Worm (Caenorhabditis elegans) whole organism, young adult: ENCODE results near the gene Y32G9A.5.

Experiments used
- dox-1 ChIP-seq: fragments of 200-800 bp; sonication (Bioruptor generic); IDR thresholded peaks from 2 replicates; pipeline ENCODE4 v1.3.6; 2022; ENCODE audit warnings: missing genetic modification reagents, missing genetic modification characterization, missing compliant biosample characterization
- rec-8 ChIP-seq, 2 experiments: sonication (generic microtip); optimal IDR thresholded peaks; 2 replicates each; lab custom pipeline; 2016; ENCODE audit warnings: mild to moderate bottlenecking in 2 of 2, missing genetic modification characterization in 2 of 2, missing genetic modification reagents in 2 of 2, missing genotype in 2 of 2, missing biosample characterization in 1 of 2, missing compliant biosample characterization in 1 of 2, moderate library complexity in 1 of 2
- snpc-1.3 ChIP-seq: sonication (generic microtip); optimal IDR thresholded peaks from 2 replicates; lab custom pipeline; 2017; ENCODE audit warnings: missing genetic modification characterization, mild to moderate bottlenecking, missing compliant biosample characterization, antibody characterized with exemption, moderate library complexity, missing genotype, missing genetic modification reagents; ENCODE audit not compliant: insufficient read depth
- unc-130 ChIP-seq: sonication (generic microtip); optimal IDR thresholded peaks from 2 replicates; lab custom pipeline; 2016; ENCODE audit warnings: missing genetic modification reagents, missing genetic modification characterization, missing compliant biosample characterization

DNA sequence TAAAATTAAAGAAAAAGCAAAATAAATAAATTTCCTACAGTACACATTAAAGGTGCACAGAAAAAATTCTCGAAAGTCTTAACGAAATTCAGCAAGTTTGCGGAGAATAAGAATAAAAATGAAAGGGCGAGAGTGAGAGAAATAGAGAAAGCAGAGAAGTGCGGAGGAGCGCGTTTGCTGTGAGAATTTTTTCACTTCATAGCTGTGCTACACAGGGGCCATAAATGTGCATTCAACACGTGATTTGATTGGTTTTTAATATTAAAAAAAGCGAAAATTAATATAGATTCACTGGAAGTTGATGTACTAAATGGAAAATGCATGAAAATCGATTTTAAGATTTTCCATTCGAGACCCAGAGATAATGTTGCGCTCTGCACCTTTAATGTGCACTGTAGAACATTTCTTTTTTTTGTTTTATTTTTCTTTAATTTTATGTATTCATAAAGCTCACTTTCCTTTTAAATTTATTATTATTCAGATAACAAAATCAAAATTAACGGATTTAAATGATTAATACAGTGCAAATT is 10.6 kb downstream of the Y32G9A.5 start, which contains the start of gene Y32G9A.2:
- TF ChIP-seq rec-8 (tag; optimal IDR thresholded peaks at IDR 0.05; lab: Kevin White, UChicago) = no peak
- TF ChIP-seq snpc-1.3 = no peak
- no peak for TF ChIP-seq unc-130 (GFP tag; lab: Kevin White, UChicago)
- TF ChIP-seq dox-1 (GFP tag; lab: Robert Waterston, UW) = peak; percentile 67
